Worm (Caenorhabditis elegans) whole organism, mixed stage, embryonic: ENCODE results near the gene sec-6.

Experiments
- M03D4.4 ChIP-seq: sonication (generic microtip); optimal IDR thresholded peaks from 2 replicates; lab custom pipeline; 2017; ENCODE audit warnings: mild to moderate bottlenecking, missing genetic modification characterization, missing compliant biosample characterization
- bed-3 ChIP-seq: fragments of 200-800 bp; sonication (Bioruptor generic); optimal IDR thresholded peaks from 3 replicates; lab custom pipeline; 2018; ENCODE audit warnings: mild to moderate bottlenecking, missing genetic modification characterization, moderate library complexity, missing compliant biosample characterization
- blmp-1 ChIP-seq: fragments of 150-350 bp; optimal IDR thresholded peaks from 2 replicates; lab custom pipeline; 2014; ENCODE audit warnings: missing biosample characterization, missing genetic modification characterization
- ceh-39 ChIP-seq: fragments of 150-350 bp; optimal IDR thresholded peaks from 2 replicates; lab custom pipeline; 2014; ENCODE audit warnings: missing biosample characterization, missing genetic modification characterization
- ceh-43 ChIP-seq: fragments of 200-800 bp; sonication (Bioruptor generic); optimal IDR thresholded peaks from 2 replicates; lab custom pipeline; 2018; ENCODE audit warnings: mild to moderate bottlenecking, missing genetic modification characterization, moderate library complexity, missing compliant biosample characterization
- ceh-83 ChIP-seq: fragments of 200-800 bp; sonication (Bioruptor generic); optimal IDR thresholded peaks from 2 replicates; lab custom pipeline; 2018; ENCODE audit warnings: mild to moderate bottlenecking, missing genetic modification characterization, missing compliant biosample characterization
- cnd-1 ChIP-seq: fragments of 200-800 bp; sonication (Bioruptor generic); optimal IDR thresholded peaks from 2 replicates; lab custom pipeline; 2018; ENCODE audit warnings: mild to moderate bottlenecking, missing genetic modification characterization, missing compliant biosample characterization
- drap-1 ChIP-seq: fragments of 200-800 bp; sonication (Bioruptor generic); optimal IDR thresholded peaks from 3 replicates; lab custom pipeline; 2018; ENCODE audit warnings: mild to moderate bottlenecking, missing genetic modification characterization, missing compliant biosample characterization
- elt-1 ChIP-seq: sonication (generic microtip); optimal IDR thresholded peaks from 2 replicates; lab custom pipeline; 2017; ENCODE audit warnings: missing genetic modification characterization, mild to moderate bottlenecking, missing compliant biosample characterization, antibody characterized with exemption, moderate library complexity, borderline replicate concordance; ENCODE audit not compliant: insufficient read depth
- elt-3 ChIP-seq: fragments of 150-350 bp; optimal IDR thresholded peaks from 2 replicates; lab custom pipeline; 2014; ENCODE audit warnings: missing biosample characterization, missing genetic modification characterization
- flh-1 ChIP-seq: fragments of 200-800 bp; sonication (Bioruptor generic); optimal IDR thresholded peaks from 2 replicates; lab custom pipeline; 2018; ENCODE audit warnings: mild to moderate bottlenecking, missing genetic modification characterization, moderate library complexity, missing compliant biosample characterization
- ham-2 ChIP-seq: fragments of 200-800 bp; sonication (Bioruptor generic); optimal IDR thresholded peaks from 2 replicates; lab custom pipeline; 2018; ENCODE audit warnings: mild to moderate bottlenecking, missing genetic modification characterization, missing compliant biosample characterization
- hlh-1 ChIP-seq: fragments of 150-350 bp; optimal IDR thresholded peaks from 2 replicates; lab custom pipeline; 2014; ENCODE audit warnings: missing biosample characterization, missing genetic modification reagents, missing genetic modification characterization
- lsy-2 ChIP-seq: fragments of 150-350 bp; optimal IDR thresholded peaks from 2 replicates; lab custom pipeline; 2014; ENCODE audit warnings: missing biosample characterization, missing genetic modification characterization
- mab-5 ChIP-seq: fragments of 150-350 bp; optimal IDR thresholded peaks from 2 replicates; lab custom pipeline; 2014; ENCODE audit warnings: missing biosample characterization, missing genetic modification characterization
- mep-1 ChIP-seq: fragments of 150-350 bp; optimal IDR thresholded peaks from 2 replicates; lab custom pipeline; 2017; ENCODE audit warnings: missing biosample characterization, missing genetic modification reagents, missing genetic modification characterization, inconsistent platforms
- mls-2 ChIP-seq: sonication (generic microtip); optimal IDR thresholded peaks from 2 replicates; lab custom pipeline; 2016; ENCODE audit warnings: mild to moderate bottlenecking, missing genetic modification characterization, moderate library complexity, missing compliant biosample characterization
- nhr-12 ChIP-seq: fragments of 150-350 bp; optimal IDR thresholded peaks from 2 replicates; lab custom pipeline; 2014; ENCODE audit warnings: missing biosample characterization, missing genetic modification characterization
- nhr-2 ChIP-seq: fragments of 150-350 bp; optimal IDR thresholded peaks from 2 replicates; lab custom pipeline; 2014; ENCODE audit warnings: missing biosample characterization, missing genetic modification characterization
- nhr-237 ChIP-seq: fragments of 150-350 bp; optimal IDR thresholded peaks from 2 replicates; lab custom pipeline; 2014; ENCODE audit warnings: missing biosample characterization, missing genetic modification characterization
- nhr-28 ChIP-seq: fragments of 150-350 bp; optimal IDR thresholded peaks from 2 replicates; lab custom pipeline; 2014; ENCODE audit warnings: missing biosample characterization, missing genetic modification characterization
- nhr-76 ChIP-seq: sonication (generic microtip); optimal IDR thresholded peaks from 2 replicates; lab custom pipeline; 2017; ENCODE audit warnings: missing biosample characterization, missing genetic modification characterization
- pha-4 ChIP-seq: fragments of 150-350 bp; optimal IDR thresholded peaks from 2 replicates; lab custom pipeline; 2018; ENCODE audit warnings: missing biosample characterization, missing genetic modification reagents, missing genetic modification characterization
- sem-2 ChIP-seq: fragments of 200-800 bp; sonication (Bioruptor generic); optimal IDR thresholded peaks from 2 replicates; lab custom pipeline; 2018; ENCODE audit warnings: mild to moderate bottlenecking, missing genetic modification characterization, missing compliant biosample characterization
- snpc-4 ChIP-seq: fragments of 150-350 bp; optimal IDR thresholded peaks from 2 replicates; lab custom pipeline; 2014; ENCODE audit warnings: missing biosample characterization, missing genetic modification characterization
- tbx-8 ChIP-seq: fragments of 200-800 bp; sonication (Bioruptor generic); optimal IDR thresholded peaks from 2 replicates; lab custom pipeline; 2018; ENCODE audit warnings: mild to moderate bottlenecking, missing genetic modification characterization, moderate library complexity, missing compliant biosample characterization
- unc-120 ChIP-seq: sonication (generic microtip); optimal IDR thresholded peaks from 2 replicates; lab custom pipeline; 2017; ENCODE audit warnings: missing genetic modification characterization, missing compliant biosample characterization; ENCODE audit not compliant: poor library complexity, severe bottlenecking
- unc-39 ChIP-seq: fragments of 150-350 bp; optimal IDR thresholded peaks from 2 replicates; lab custom pipeline; 2014; ENCODE audit warnings: missing biosample characterization, missing genetic modification characterization
- unc-62 ChIP-seq: fragments of 150-350 bp; optimal IDR thresholded peaks from 2 replicates; lab custom pipeline; 2014; ENCODE audit warnings: missing biosample characterization, missing genetic modification reagents, missing genetic modification characterization
- zip-8 ChIP-seq: fragments of 150-350 bp; optimal IDR thresholded peaks from 2 replicates; lab custom pipeline; 2014; ENCODE audit warnings: missing biosample characterization, missing genetic modification characterization
- ztf-11 ChIP-seq: fragments of 150-350 bp; optimal IDR thresholded peaks from 2 replicates; lab custom pipeline; 2014; ENCODE audit warnings: missing biosample characterization, missing genetic modification characterization

Gene sec-6

DNA sequence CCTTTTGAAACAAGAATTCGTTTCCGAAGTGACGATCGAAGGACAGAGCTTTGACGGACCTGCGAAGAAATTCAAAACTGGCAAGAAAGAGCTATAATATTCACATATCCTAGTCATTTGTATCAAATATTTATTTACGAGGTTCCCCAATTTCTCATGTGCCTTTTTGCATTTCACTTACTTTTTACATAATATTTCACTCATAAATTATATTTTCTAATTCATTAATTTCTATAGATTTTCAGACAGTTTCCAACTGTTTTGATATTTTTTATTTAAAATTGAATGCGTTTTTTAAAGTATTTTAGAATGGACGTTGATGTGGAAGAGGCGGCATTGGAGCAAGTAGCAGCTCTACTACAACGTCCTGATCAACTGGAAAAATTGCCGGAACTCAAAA lies at the start of gene sec-6:
sec-6 (plus strand) TSS at position 301 of the 400 bp plus-strand sequence.
- no peak for TF ChIP-seq bed-3 (GFP tag; lab: Kevin White, UChicago)
- TF ChIP-seq ham-2 (GFP tag; lab: Kevin White, UChicago), result no peak
- TF ChIP-seq hlh-1 (tag; lab: Kevin White, UChicago), result no peak
- TF ChIP-seq sem-2, result no peak
- TF ChIP-seq mab-5 (tag; lab: Kevin White, UChicago), result no peak
- TF ChIP-seq M03D4.4, result no peak
- no peak for TF ChIP-seq nhr-12 (tag; lab: Kevin White, UChicago)
- TF ChIP-seq elt-3 (tag; lab: Kevin White, UChicago), result no peak
- no peak for TF ChIP-seq pha-4 (tag; lab: Kevin White, UChicago)
- TF ChIP-seq mep-1, result no peak
- no peak for TF ChIP-seq cnd-1
- TF ChIP-seq mls-2 (tag; lab: Kevin White, UChicago), result no peak
- no peak for TF ChIP-seq ztf-11 (tag; lab: Kevin White, UChicago)
- no peak for TF ChIP-seq drap-1 (GFP tag; lab: Kevin White, UChicago)
- TF ChIP-seq nhr-2 (tag; lab: Kevin White, UChicago), result no peak
- TF ChIP-seq ceh-39 (tag; lab: Kevin White, UChicago), result no peak
- no peak for TF ChIP-seq unc-62
- TF ChIP-seq unc-120 (tag; lab: Kevin White, UChicago), result no peak
- TF ChIP-seq, all 35 proteins: peak for 0

DNA sequence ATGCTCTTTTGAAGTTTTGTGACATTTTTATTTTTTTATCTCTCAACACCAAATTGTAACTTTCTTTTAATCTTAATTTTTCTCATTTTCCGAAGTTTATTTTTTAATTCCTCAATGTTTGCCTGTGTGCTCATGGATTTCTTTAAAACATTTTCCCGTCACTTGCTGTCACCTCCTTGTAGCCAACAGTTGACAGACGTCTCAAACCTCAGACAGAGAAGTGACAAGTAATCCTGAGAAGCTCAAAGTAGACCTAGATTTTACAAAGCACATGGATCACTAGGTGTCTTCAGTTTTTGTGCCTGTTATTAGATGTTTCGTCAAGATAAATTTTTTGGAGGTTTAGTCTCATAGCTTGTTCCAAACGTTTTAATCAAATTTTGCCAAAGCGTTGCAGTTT lies 49.6 kb upstream of the sec-6 start:
- no peak for TF ChIP-seq nhr-2 (tag; lab: Kevin White, UChicago)
- no peak for TF ChIP-seq flh-1 (GFP tag; lab: Kevin White, UChicago)
- TF ChIP-seq lsy-2 (tag; lab: Kevin White, UChicago), result no peak
- TF ChIP-seq mls-2 (tag; lab: Kevin White, UChicago), result no peak
- no peak for TF ChIP-seq unc-39 (tag; lab: Kevin White, UChicago)
- TF ChIP-seq pha-4 (tag; lab: Kevin White, UChicago), result no peak
- TF ChIP-seq ham-2 (GFP tag; lab: Kevin White, UChicago), result no peak
- no peak for TF ChIP-seq nhr-12 (tag; lab: Kevin White, UChicago)
- TF ChIP-seq hlh-1 (tag; lab: Kevin White, UChicago), result no peak
- TF ChIP-seq tbx-8, result no peak
- no peak for TF ChIP-seq bed-3 (GFP tag; lab: Kevin White, UChicago)
- no peak for TF ChIP-seq ceh-83 (GFP tag; lab: Kevin White, UChicago)
- no peak for TF ChIP-seq ceh-43 (GFP tag; lab: Kevin White, UChicago)
- TF ChIP-seq blmp-1 (tag; lab: Kevin White, UChicago), result no peak
- TF ChIP-seq nhr-237 (tag; lab: Kevin White, UChicago), result no peak
- no peak for TF ChIP-seq elt-3 (tag; lab: Kevin White, UChicago)
- TF ChIP-seq zip-8, result no peak
- TF ChIP-seq, all 35 proteins: peak for 0

DNA sequence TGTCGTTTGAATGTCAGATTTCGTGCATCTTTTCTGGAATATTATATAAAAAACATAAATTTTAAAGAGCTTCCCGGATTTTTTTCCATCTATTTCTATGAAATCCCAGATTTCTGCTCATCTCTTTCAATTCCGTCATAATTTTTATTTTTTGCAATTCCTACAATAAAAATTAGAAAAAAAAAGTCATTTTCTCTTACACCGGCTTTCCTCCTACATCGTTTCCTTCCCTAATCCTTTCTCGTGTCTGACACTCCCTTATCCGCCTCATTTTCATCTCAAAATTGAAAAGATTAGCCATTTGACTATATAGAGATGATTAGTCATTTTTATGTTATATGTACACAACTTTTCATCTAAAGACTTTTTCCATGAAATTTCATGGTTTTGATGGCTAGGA lies 48.6 kb upstream of the sec-6 start:
- no peak for TF ChIP-seq snpc-4 (tag; lab: Kevin White, UChicago)
- TF ChIP-seq zip-8, result no peak
- TF ChIP-seq lsy-2 (tag; lab: Kevin White, UChicago), result no peak
- TF ChIP-seq elt-1 (tag; lab: Kevin White, UChicago), result no peak
- no peak for TF ChIP-seq mls-2 (tag; lab: Kevin White, UChicago)
- no peak for TF ChIP-seq tbx-8
- no peak for TF ChIP-seq ceh-83 (GFP tag; lab: Kevin White, UChicago)
- TF ChIP-seq, all 35 proteins: peak for 0

DNA sequence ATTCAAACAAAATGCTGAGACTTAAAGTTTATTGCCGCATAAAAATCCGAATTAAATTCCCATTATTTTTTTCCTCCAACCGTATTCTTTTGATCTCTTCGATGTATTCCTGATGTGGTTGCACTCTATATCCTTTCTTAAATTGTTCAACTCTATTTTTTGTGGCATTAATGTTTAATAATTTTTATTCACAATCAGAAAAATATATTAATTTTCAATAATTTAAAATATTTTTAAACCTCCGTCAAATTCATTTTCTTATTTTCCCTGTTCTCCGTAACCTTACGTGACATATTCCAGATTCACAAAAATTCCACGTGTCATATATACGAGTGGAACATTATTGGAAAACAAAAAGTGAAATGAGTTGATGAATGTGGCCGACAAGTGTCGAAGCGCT lies 47.6 kb upstream of the sec-6 start, which contains the start of gene gcy-12:
gcy-12 (plus strand) TSS at position 301 of the 400 bp plus-strand sequence.
- TF ChIP-seq nhr-28 (tag; lab: Kevin White, UChicago), result no peak
- no peak for TF ChIP-seq ceh-83 (GFP tag; lab: Kevin White, UChicago)
- no peak for TF ChIP-seq bed-3 (GFP tag; lab: Kevin White, UChicago)
- no peak for TF ChIP-seq nhr-76 (tag; lab: Kevin White, UChicago)
- no peak for TF ChIP-seq zip-8
- TF ChIP-seq unc-62, result no peak
- no peak for TF ChIP-seq blmp-1 (tag; lab: Kevin White, UChicago)
- no peak for TF ChIP-seq unc-39 (tag; lab: Kevin White, UChicago)
- no peak for TF ChIP-seq ztf-11 (tag; lab: Kevin White, UChicago)
- no peak for TF ChIP-seq nhr-12 (tag; lab: Kevin White, UChicago)
- TF ChIP-seq ham-2 (GFP tag; lab: Kevin White, UChicago), result no peak
- TF ChIP-seq mls-2 (tag; lab: Kevin White, UChicago), result no peak
- no peak for TF ChIP-seq elt-1 (tag; lab: Kevin White, UChicago)
- TF ChIP-seq drap-1 (GFP tag; lab: Kevin White, UChicago), result no peak
